In genomic region chrX:13135702-13136101, dm6 we compare ENCODE assay signal across 1 fruit fly cellular context.
TF ChIP-seq lines count a peak whose summit lies in the region.

No protein-coding gene starts in this region.

TF ChIP-seq in whole organism, embryonic, 481 proteins besides CTCF, POLR2A, EP300 and RAD21 (continued from another document and continues in another):
- TF ChIP-seq pnt (GFP tag; optimal IDR thresholded peaks at IDR 0.05; lab: Kevin White, UChicago): peak; percentile 47
- TF ChIP-seq CG15696 (tag; optimal IDR thresholded peaks at IDR 0.05; lab: Kevin White, UChicago): no peak
- peak; percentile 35 for TF ChIP-seq CG15514 (GFP tag; optimal IDR thresholded peaks at IDR 0.05; lab: Kevin White, UChicago)
- peak; percentile 29; the same call in 1 of the 2 replicates for TF ChIP-seq ap (GFP tag; IDR thresholded peaks at IDR 0.05; lab: Robert Waterston, UW)
- TF ChIP-seq chm (GFP tag; IDR thresholded peaks at IDR 0.05; lab: Robert Waterston, UW): no peak; the same call in 1 of the 2 replicates
- TF ChIP-seq esg (GFP tag; conservative IDR thresholded peaks at IDR 0.05; lab: Robert Waterston, UW): peak; percentile 38; the same call in 1 of the 2 replicates
- TF ChIP-seq CG6254 (GFP tag; optimal IDR thresholded peaks at IDR 0.05; lab: Kevin White, UChicago): peak; percentile 9
- TF ChIP-seq CG17385 (GFP tag; optimal IDR thresholded peaks at IDR 0.05; lab: Kevin White, UChicago): peak; percentile 60
- no peak for TF ChIP-seq CG34376 (GFP tag; optimal IDR thresholded peaks at IDR 0.05; lab: Kevin White, UChicago)
- peak; percentile 48; the same call in 1 of the 2 replicates for TF ChIP-seq dati (GFP tag; IDR thresholded peaks at IDR 0.05; lab: Robert Waterston, UW)
- TF ChIP-seq CG42726 (GFP tag; IDR thresholded peaks at IDR 0.05; lab: Robert Waterston, UW; ENCODE audit: partially characterized antibody): no peak
- TF ChIP-seq MBD-R2 (GFP tag; IDR thresholded peaks at IDR 0.05; lab: Robert Waterston, UW): peak; percentile 24; the same call in 1 of the 2 replicates
- peak; percentile 74 for TF ChIP-seq ind (GFP tag; optimal IDR thresholded peaks at IDR 0.05; lab: Kevin White, UChicago)
- TF ChIP-seq CkIIα-i1 (GFP tag; IDR thresholded peaks at IDR 0.05; lab: Robert Waterston, UW): no peak
- peak; percentile 42; the same call in 1 of the 3 replicates for TF ChIP-seq H15 (GFP tag; IDR thresholded peaks at IDR 0.05; lab: Robert Waterston, UW)
- no peak for TF ChIP-seq grn (GFP tag; optimal IDR thresholded peaks at IDR 0.05; lab: Kevin White, UChicago)
- 0 out of 2 replicates have a peak, but pooled peaks have one; percentile 30 for TF ChIP-seq CG1024 (GFP tag; IDR thresholded peaks at IDR 0.05; lab: Robert Waterston, UW)
- peak; percentile 5 for TF ChIP-seq CG30431 (GFP tag; optimal IDR thresholded peaks at IDR 0.05; lab: Kevin White, UChicago)
- TF ChIP-seq CG2129 (GFP tag; IDR thresholded peaks at IDR 0.05; lab: Robert Waterston, UW; ENCODE audit: partially characterized antibody): no peak
- peak; percentile 54; the same call in 1 of the 3 replicates for TF ChIP-seq otp (GFP tag; IDR thresholded peaks at IDR 0.05; lab: Robert Waterston, UW)
- TF ChIP-seq CHES-1-like (GFP tag; optimal IDR thresholded peaks at IDR 0.05; lab: Kevin White, UChicago): peak; percentile 13
- no peak for TF ChIP-seq kni (GFP tag; optimal IDR thresholded peaks at IDR 0.05; lab: Kevin White, UChicago)
- TF ChIP-seq CG31365 (tag; optimal IDR thresholded peaks at IDR 0.05; lab: Kevin White, UChicago): no peak
- TF ChIP-seq abd-A (tag; optimal IDR thresholded peaks at IDR 0.05; lab: Kevin White, UChicago): no peak
- TF ChIP-seq Ets65A (GFP tag; lab: Kevin White, UChicago): peak; percentile 86
- peak; percentile 19 for TF ChIP-seq disco-r (GFP tag; optimal IDR thresholded peaks at IDR 0.05; lab: Kevin White, UChicago)
- no peak for TF ChIP-seq slou (GFP tag; optimal IDR thresholded peaks at IDR 0.05; lab: Kevin White, UChicago)
- TF ChIP-seq Jarid2 (GFP tag; optimal IDR thresholded peaks at IDR 0.05; lab: Kevin White, UChicago): no peak
- no peak for TF ChIP-seq crc (GFP tag; optimal IDR thresholded peaks at IDR 0.05; lab: Kevin White, UChicago)
- TF ChIP-seq CG11398 (GFP tag; optimal IDR thresholded peaks at IDR 0.05; lab: Kevin White, UChicago): peak; percentile 13
- TF ChIP-seq CG2889 (GFP tag; IDR thresholded peaks at IDR 0.05; lab: Robert Waterston, UW): no peak
- TF ChIP-seq stc (GFP tag; IDR thresholded peaks at IDR 0.05; lab: Robert Waterston, UW): peak; percentile 67; the same call in 1 of the 2 replicates
- no peak for TF ChIP-seq NC2α (GFP tag; optimal IDR thresholded peaks at IDR 0.05; lab: Kevin White, UChicago)
- no peak for TF ChIP-seq trem (tag; optimal IDR thresholded peaks at IDR 0.05; lab: Kevin White, UChicago)
- peak; percentile 51 for TF ChIP-seq grau (tag; optimal IDR thresholded peaks at IDR 0.05; lab: Kevin White, UChicago)
- TF ChIP-seq CG8281 (tag; optimal IDR thresholded peaks at IDR 0.05; lab: Kevin White, UChicago): peak; percentile 19
- TF ChIP-seq E2f2 (GFP tag; IDR thresholded peaks at IDR 0.05; lab: Robert Waterston, UW): 0 out of 2 replicates have a peak, but pooled peaks have one; percentile 33
- TF ChIP-seq sd (tag; optimal IDR thresholded peaks at IDR 0.05; lab: Kevin White, UChicago): no peak
- no peak for TF ChIP-seq HmgZ (tag; optimal IDR thresholded peaks at IDR 0.05; lab: Kevin White, UChicago)
- TF ChIP-seq CG13123 (GFP tag; optimal IDR thresholded peaks at IDR 0.05; lab: Kevin White, UChicago): peak; percentile 31
- no peak for TF ChIP-seq chinmo (GFP tag; IDR thresholded peaks at IDR 0.05; lab: Robert Waterston, UW; ENCODE audit: partially characterized antibody)
- TF ChIP-seq Hey (tag; optimal IDR thresholded peaks at IDR 0.05; lab: Kevin White, UChicago): no peak
- no peak for TF ChIP-seq CG16815 (GFP tag; optimal IDR thresholded peaks at IDR 0.05; lab: Kevin White, UChicago)
- TF ChIP-seq Gug (GFP tag; IDR thresholded peaks at IDR 0.05; lab: Robert Waterston, UW): 0 out of 4 replicates have a peak, but pooled peaks have one; percentile 31
- peak; percentile 57 for TF ChIP-seq CG8944 (GFP tag; optimal IDR thresholded peaks at IDR 0.05; lab: Kevin White, UChicago)
- TF ChIP-seq Dp (GFP tag; optimal IDR thresholded peaks at IDR 0.05; lab: Kevin White, UChicago): no peak
- TF ChIP-seq CG18619 (GFP tag; optimal IDR thresholded peaks at IDR 0.05; lab: Kevin White, UChicago): peak; percentile 9
- TF ChIP-seq sens (GFP tag; lab: Kevin White, UChicago): peak; percentile 90
- TF ChIP-seq CG7372 (GFP tag; IDR thresholded peaks at IDR 0.05; lab: Robert Waterston, UW): no peak
- no peak for TF ChIP-seq CG13624 (GFP tag; optimal IDR thresholded peaks at IDR 0.05; lab: Kevin White, UChicago)
- no peak for TF ChIP-seq bbx (GFP tag; IDR thresholded peaks at IDR 0.05; lab: Robert Waterston, UW; ENCODE audit: partially characterized antibody)
- no peak for TF ChIP-seq HLHmδ (GFP tag; optimal IDR thresholded peaks at IDR 0.05; lab: Kevin White, UChicago)
- TF ChIP-seq cg (GFP tag; optimal IDR thresholded peaks at IDR 0.05; lab: Kevin White, UChicago): no peak
- TF ChIP-seq Sox100B (GFP tag; optimal IDR thresholded peaks at IDR 0.05; lab: Kevin White, UChicago): peak; percentile 57
- no peak for TF ChIP-seq Doc3 (GFP tag; IDR thresholded peaks at IDR 0.05; lab: Robert Waterston, UW; ENCODE audit: partially characterized antibody)
- TF ChIP-seq Sox102F (GFP tag; optimal IDR thresholded peaks at IDR 0.05; lab: Kevin White, UChicago): peak; percentile 85
- no peak for TF ChIP-seq CG4282 (GFP tag; optimal IDR thresholded peaks at IDR 0.05; lab: Kevin White, UChicago)
- peak; percentile 41; the same call in 1 of the 2 replicates for TF ChIP-seq Rfx (GFP tag; IDR thresholded peaks at IDR 0.05; lab: Robert Waterston, UW)
- no peak for TF ChIP-seq CG18011 (GFP tag; optimal IDR thresholded peaks at IDR 0.05; lab: Kevin White, UChicago)
- TF ChIP-seq maf-S (GFP tag; optimal IDR thresholded peaks at IDR 0.05; lab: Kevin White, UChicago): no peak
- TF ChIP-seq Xrp1 (GFP tag; IDR thresholded peaks at IDR 0.05; lab: Robert Waterston, UW): peak; percentile 63
- TF ChIP-seq Hr3 (GFP tag; optimal IDR thresholded peaks at IDR 0.05; lab: Kevin White, UChicago): peak; percentile 51
- no peak for TF ChIP-seq CG6791 (GFP tag; IDR thresholded peaks at IDR 0.05; lab: Robert Waterston, UW; ENCODE audit: partially characterized antibody)
- no peak for TF ChIP-seq Adf1 (GFP tag; IDR thresholded peaks at IDR 0.05; lab: Robert Waterston, UW)
- peak; percentile 41 to 81 for TF ChIP-seq Hr51 (GFP tag; optimal IDR thresholded peaks at IDR 0.05; lab: Kevin White, UChicago)
- TF ChIP-seq Nf-YC (tag; optimal IDR thresholded peaks at IDR 0.05; lab: Kevin White, UChicago): no peak
- peak; percentile 47 for TF ChIP-seq CG5245 (GFP tag; optimal IDR thresholded peaks at IDR 0.05; lab: Kevin White, UChicago)
- TF ChIP-seq CG10462 (GFP tag; optimal IDR thresholded peaks at IDR 0.05; lab: Kevin White, UChicago): peak; percentile 17
- TF ChIP-seq pho (GFP tag; optimal IDR thresholded peaks at IDR 0.05; lab: Kevin White, UChicago): peak; percentile 2
- TF ChIP-seq CG14050 (GFP tag; IDR thresholded peaks at IDR 0.05; lab: Robert Waterston, UW): peak; percentile 55; the same call in 1 of the 3 replicates
- no peak for TF ChIP-seq CG15601 (tag; optimal IDR thresholded peaks at IDR 0.05; lab: Kevin White, UChicago)
- peak; percentile 37; the same call in 1 of the 2 replicates for TF ChIP-seq H2.0 (GFP tag; IDR thresholded peaks at IDR 0.05; lab: Robert Waterston, UW)
- TF ChIP-seq CG12744 (GFP tag; optimal IDR thresholded peaks at IDR 0.05; lab: Kevin White, UChicago): peak; percentile 17
- peak; percentile 25 for TF ChIP-seq chn (GFP tag; optimal IDR thresholded peaks at IDR 0.05; lab: Kevin White, UChicago)
- TF ChIP-seq ro (GFP tag; IDR thresholded peaks at IDR 0.05; lab: Robert Waterston, UW): no peak
- TF ChIP-seq CG15269 (tag; optimal IDR thresholded peaks at IDR 0.05; lab: Kevin White, UChicago): peak; percentile 73
- TF ChIP-seq CG11695 (GFP tag; IDR thresholded peaks at IDR 0.05; lab: Robert Waterston, UW): peak; percentile 54; the same call in 1 of the 3 replicates
- TF ChIP-seq ham (GFP tag; IDR thresholded peaks at IDR 0.05; lab: Robert Waterston, UW): no peak
- TF ChIP-seq dpn (GFP tag; optimal IDR thresholded peaks at IDR 0.05; lab: Kevin White, UChicago): peak; percentile 47 to 63
- TF ChIP-seq CG18262 (tag; optimal IDR thresholded peaks at IDR 0.05; lab: Kevin White, UChicago): peak; percentile 53
- no peak for TF ChIP-seq C15 (GFP tag; IDR thresholded peaks at IDR 0.05; lab: Robert Waterston, UW)
- no peak for TF ChIP-seq Hr39 (optimal IDR thresholded peaks at IDR 0.05; lab: Kevin White, UChicago)
- TF ChIP-seq CG2202 (tag; optimal IDR thresholded peaks at IDR 0.05; lab: Kevin White, UChicago): no peak
- TF ChIP-seq Myb (GFP tag; optimal IDR thresholded peaks at IDR 0.05; lab: Kevin White, UChicago): peak; percentile 7
- TF ChIP-seq h (optimal IDR thresholded peaks at IDR 0.05; lab: Kevin White, UChicago): no peak
- no peak for TF ChIP-seq CrebB (tag; optimal IDR thresholded peaks at IDR 0.05; lab: Kevin White, UChicago)
- TF ChIP-seq CG18764 (GFP tag; optimal IDR thresholded peaks at IDR 0.05; lab: Kevin White, UChicago): peak; percentile 12
- peak; percentile 45; the same call in 1 of the 3 replicates for TF ChIP-seq so (GFP tag; IDR thresholded peaks at IDR 0.05; lab: Robert Waterston, UW)
- TF ChIP-seq CG4707 (GFP tag; optimal IDR thresholded peaks at IDR 0.05; lab: Kevin White, UChicago): peak; percentile 37
- no peak for TF ChIP-seq CG33557 (GFP tag; optimal IDR thresholded peaks at IDR 0.05; lab: Kevin White, UChicago)
- no peak for TF ChIP-seq CG14965 (GFP tag; optimal IDR thresholded peaks at IDR 0.05; lab: Kevin White, UChicago; ENCODE audit: borderline replicate concordance)
- TF ChIP-seq Hr78 (GFP tag; optimal IDR thresholded peaks at IDR 0.05; lab: Kevin White, UChicago): peak in 1 of 2 experiments; percentile 24
- no peak for TF ChIP-seq zf30C (GFP tag; optimal IDR thresholded peaks at IDR 0.05; lab: Kevin White, UChicago)
- TF ChIP-seq aop (GFP tag; IDR thresholded peaks at IDR 0.05; lab: Robert Waterston, UW): no peak
- peak; percentile 59 for TF ChIP-seq ATbp (GFP tag; optimal IDR thresholded peaks at IDR 0.05; lab: Kevin White, UChicago)
- peak; percentile 60 for TF ChIP-seq CG10366 (GFP tag; IDR thresholded peaks at IDR 0.05; lab: Robert Waterston, UW)
- peak; percentile 39 for TF ChIP-seq Hsf (GFP tag; optimal IDR thresholded peaks at IDR 0.05; lab: Kevin White, UChicago)
- TF ChIP-seq CG31388 (GFP tag; optimal IDR thresholded peaks at IDR 0.05; lab: Kevin White, UChicago): no peak
- TF ChIP-seq MESR4 (GFP tag; optimal IDR thresholded peaks at IDR 0.05; lab: Kevin White, UChicago): no peak
- TF ChIP-seq sens-2 (GFP tag; IDR thresholded peaks at IDR 0.05; lab: Robert Waterston, UW): 0 out of 2 replicates have a peak, but pooled peaks have one; percentile 39
- TF ChIP-seq CG10209 (GFP tag; optimal IDR thresholded peaks at IDR 0.05; lab: Kevin White, UChicago): peak; percentile 48
- no peak for TF ChIP-seq eyg (GFP tag; optimal IDR thresholded peaks at IDR 0.05; lab: Kevin White, UChicago)
- TF ChIP-seq Tbp (GFP tag; optimal IDR thresholded peaks at IDR 0.05; lab: Kevin White, UChicago): no peak
- TF ChIP-seq da (GFP tag; optimal IDR thresholded peaks at IDR 0.05; lab: Kevin White, UChicago): no peak
- TF ChIP-seq Poxn (GFP tag; IDR thresholded peaks at IDR 0.05; lab: Robert Waterston, UW): no peak
- peak; percentile 44; the same call in 1 of the 3 replicates for TF ChIP-seq Mrtf (GFP tag; IDR thresholded peaks at IDR 0.05; lab: Robert Waterston, UW)
- peak; percentile 27 for TF ChIP-seq tio (GFP tag; optimal IDR thresholded peaks at IDR 0.05; lab: Kevin White, UChicago)
- no peak for TF ChIP-seq bigmax (GFP tag; optimal IDR thresholded peaks at IDR 0.05; lab: Kevin White, UChicago)
- peak; percentile 18 for TF ChIP-seq CG1233 (GFP tag; optimal IDR thresholded peaks at IDR 0.05; lab: Kevin White, UChicago)
- TF ChIP-seq MTF-1 (GFP tag; optimal IDR thresholded peaks at IDR 0.05; lab: Kevin White, UChicago; ENCODE audit: borderline replicate concordance): peak; percentile 18
- TF ChIP-seq CG2712 (tag; optimal IDR thresholded peaks at IDR 0.05; lab: Kevin White, UChicago): peak; percentile 64
- TF ChIP-seq CG2199 (GFP tag; IDR thresholded peaks at IDR 0.05; lab: Robert Waterston, UW): no peak
- peak; percentile 50 for TF ChIP-seq CG8924 (tag; optimal IDR thresholded peaks at IDR 0.05; lab: Kevin White, UChicago)
- no peak for TF ChIP-seq CG9797 (GFP tag; optimal IDR thresholded peaks at IDR 0.05; lab: Kevin White, UChicago)
- peak; percentile 23 for TF ChIP-seq Abd-B (GFP tag; optimal IDR thresholded peaks at IDR 0.05; lab: Kevin White, UChicago)
- peak; percentile 26 for TF ChIP-seq CG9817 (tag; optimal IDR thresholded peaks at IDR 0.05; lab: Kevin White, UChicago)
- TF ChIP-seq Dad (GFP tag; optimal IDR thresholded peaks at IDR 0.05; lab: Kevin White, UChicago): no peak
- TF ChIP-seq gsb (GFP tag; IDR thresholded peaks at IDR 0.05; lab: Robert Waterston, UW): no peak
- no peak for TF ChIP-seq psq (GFP tag; optimal IDR thresholded peaks at IDR 0.05; lab: Kevin White, UChicago)
- TF ChIP-seq CG11723 (GFP tag; optimal IDR thresholded peaks at IDR 0.05; lab: Kevin White, UChicago): no peak
- TF ChIP-seq CG10267 (tag; optimal IDR thresholded peaks at IDR 0.05; lab: Kevin White, UChicago): peak; percentile 27
- TF ChIP-seq Ets97D (GFP tag; optimal IDR thresholded peaks at IDR 0.05; lab: Kevin White, UChicago): no peak
- no peak for TF ChIP-seq CG17802 (tag; optimal IDR thresholded peaks at IDR 0.05; lab: Kevin White, UChicago)
- TF ChIP-seq tgo (GFP tag; IDR thresholded peaks at IDR 0.05; lab: Robert Waterston, UW): peak; percentile 60; the same call in 2 of the 3 replicates
- no peak for TF ChIP-seq CG7357 (GFP tag; IDR thresholded peaks at IDR 0.05; lab: Robert Waterston, UW)
- TF ChIP-seq lab (GFP tag; optimal IDR thresholded peaks at IDR 0.05; lab: Kevin White, UChicago): peak; percentile 69
- peak; percentile 34 for TF ChIP-seq CG10654 (GFP tag; optimal IDR thresholded peaks at IDR 0.05; lab: Kevin White, UChicago)
- peak; percentile 17 for TF ChIP-seq CG13775 (GFP tag; optimal IDR thresholded peaks at IDR 0.05; lab: Kevin White, UChicago)
- no peak for TF ChIP-seq CG17186 (GFP tag; optimal IDR thresholded peaks at IDR 0.05; lab: Kevin White, UChicago)
- peak; percentile 71 for TF ChIP-seq HLH3B (GFP tag; IDR thresholded peaks at IDR 0.05; lab: Robert Waterston, UW)
- peak; percentile 28 for TF ChIP-seq D19A (tag; optimal IDR thresholded peaks at IDR 0.05; lab: Kevin White, UChicago)
